Worm (Caenorhabditis elegans): Measurements from ENCODE around the gene grl-21.
A peak's percentile ranks its signal among the peaks of the same experiment; 100 is the strongest.

Gene grl-21

DNA sequence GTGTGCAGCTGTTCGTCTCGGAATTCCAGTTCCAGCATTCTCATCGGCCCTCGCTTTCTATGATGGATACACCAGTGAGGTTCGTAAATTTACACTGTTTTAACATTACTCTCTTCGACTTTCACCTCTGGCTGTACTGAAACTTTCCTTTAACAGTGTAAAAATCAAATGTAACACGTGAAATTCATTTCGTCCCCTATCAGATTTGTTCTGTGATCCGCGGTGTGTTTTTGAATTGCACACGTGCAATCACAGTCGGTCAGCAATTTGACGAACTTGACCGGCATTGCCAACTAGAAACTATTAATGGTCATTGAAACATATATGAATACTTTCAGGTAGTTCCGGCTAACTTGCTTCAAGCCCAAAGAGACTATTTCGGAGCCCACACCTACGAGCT, 39.8 kb downstream of the grl-21 start (continued):
- TF ChIP-seq elt-3 (tag; optimal IDR thresholded peaks at IDR 0.05) (peak in 2 of 6 experiments; percentile 5 to 12), mef-2 (tag; optimal IDR thresholded peaks at IDR 0.05) (no peak), nhr-28 (tag; optimal IDR thresholded peaks at IDR 0.05) (no peak), blmp-1 (tag; optimal IDR thresholded peaks at IDR 0.05) (peak; percentile 65), nhr-19 (GFP tag; conservative IDR thresholded peaks at IDR 0.05) (peak; percentile 24; the same call in 1 of the 2 replicates), jun-1 (tag; optimal IDR thresholded peaks at IDR 0.05) (no peak), unc-30 (tag; optimal IDR thresholded peaks at IDR 0.05) (no peak)

DNA sequence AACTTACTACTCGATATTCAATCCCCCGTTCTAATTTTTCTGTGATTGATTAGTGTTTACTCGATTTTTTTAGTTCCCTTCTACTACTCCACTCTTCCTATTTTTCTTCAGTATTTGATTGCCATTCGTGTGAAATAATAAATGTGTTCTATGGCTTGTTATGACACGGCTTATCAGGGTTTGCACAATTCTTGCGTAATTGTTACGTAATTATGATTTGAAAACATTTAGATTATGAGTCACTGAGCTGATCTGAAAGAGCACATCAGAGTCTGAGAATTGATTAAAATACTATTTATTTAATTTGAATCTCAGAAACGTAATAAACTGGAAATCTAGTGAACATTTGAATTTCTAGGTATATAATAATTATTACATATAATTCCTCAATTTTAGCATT, 40.3 kb downstream of the grl-21 start:
- no peak for TF ChIP-seq sox-4 (tag; optimal IDR thresholded peaks at IDR 0.05)
- TF ChIP-seq blmp-1 (tag; optimal IDR thresholded peaks at IDR 0.05), result no peak
- TF ChIP-seq lin-14 (GFP tag; optimal IDR thresholded peaks at IDR 0.05), result no peak
- TF ChIP-seq hpl-2 (GFP tag; optimal IDR thresholded peaks at IDR 0.05), result no peak
- TF ChIP-seq lin-15B (tag; optimal IDR thresholded peaks at IDR 0.05), result no peak
- TF ChIP-seq unc-86 (tag; optimal IDR thresholded peaks at IDR 0.05), result no peak
- TF ChIP-seq nhr-47 (tag; optimal IDR thresholded peaks at IDR 0.05), result no peak
- TF ChIP-seq F16B12.6 (tag; optimal IDR thresholded peaks at IDR 0.05), result no peak
- TF ChIP-seq unc-98 (GFP tag; IDR thresholded peaks at IDR 0.05), result no peak
- no peak for TF ChIP-seq Y116A8C.19 (tag; optimal IDR thresholded peaks at IDR 0.05; ENCODE audit: borderline replicate concordance)
- no peak for TF ChIP-seq ets-5 (GFP tag; IDR thresholded peaks at IDR 0.05)
- no peak for TF ChIP-seq grh-1 (GFP tag; IDR thresholded peaks at IDR 0.05)
- no peak for TF ChIP-seq tlp-1 (tag; optimal IDR thresholded peaks at IDR 0.05)
- no peak for TF ChIP-seq nhr-84 (tag; optimal IDR thresholded peaks at IDR 0.05)

DNA sequence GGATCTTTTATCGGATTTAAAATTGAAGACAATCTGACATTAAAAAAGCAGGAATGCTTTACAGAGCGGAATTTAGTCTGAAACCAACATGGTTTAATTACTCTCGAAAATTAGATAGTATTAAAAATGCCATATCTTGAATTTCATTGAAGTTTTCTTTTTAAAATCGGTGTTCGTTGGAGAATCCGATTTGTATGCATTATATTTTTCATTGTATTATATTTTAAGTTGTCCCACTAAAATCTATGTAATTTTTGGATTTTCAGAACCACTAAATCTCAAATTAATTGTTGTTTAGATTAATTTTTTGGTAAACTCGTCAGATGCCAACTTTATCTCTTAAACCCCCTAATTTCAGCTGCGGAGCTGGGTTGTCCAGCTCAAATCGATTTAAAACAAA, 41.3 kb downstream of the grl-21 start:
- no peak for TF ChIP-seq mef-2 (tag; optimal IDR thresholded peaks at IDR 0.05)
- TF ChIP-seq aly-2 (tag; optimal IDR thresholded peaks at IDR 0.05), result peak; percentile 17
- peak; percentile 39 for TF ChIP-seq nhr-85 (tag)

DNA sequence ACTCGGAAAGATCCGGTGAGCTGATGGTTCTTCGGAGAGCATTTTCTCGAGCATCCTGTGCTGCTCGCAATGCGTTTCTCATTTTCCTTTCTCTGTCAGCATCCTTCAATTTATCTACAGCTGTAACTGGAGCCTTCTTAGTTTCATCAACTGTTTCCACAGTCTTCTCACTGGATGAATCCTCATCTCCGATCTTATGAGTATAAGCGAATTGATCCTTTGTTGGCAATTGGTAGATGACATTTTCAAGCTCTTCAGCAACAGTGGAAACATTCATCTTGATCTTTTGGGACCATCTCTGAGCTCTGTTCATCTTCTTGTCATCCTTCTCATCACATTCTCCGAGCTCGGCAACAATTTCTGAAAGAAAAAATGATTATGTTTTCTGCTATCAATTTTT, 42.1 kb downstream of the grl-21 start:
- TF ChIP-seq mdl-1 (tag; optimal IDR thresholded peaks at IDR 0.05) (no peak), jun-1 (tag; optimal IDR thresholded peaks at IDR 0.05) (no peak), ztf-11 (tag; optimal IDR thresholded peaks at IDR 0.05) (no peak), ces-1 (GFP tag; optimal IDR thresholded peaks at IDR 0.05) (no peak), nhr-237 (tag; optimal IDR thresholded peaks at IDR 0.05) (no peak), pqm-1 (tag; optimal IDR thresholded peaks at IDR 0.05) (no peak), nhr-47 (tag; optimal IDR thresholded peaks at IDR 0.05) (no peak), swsn-7 (tag; optimal IDR thresholded peaks at IDR 0.05) (no peak)

DNA sequence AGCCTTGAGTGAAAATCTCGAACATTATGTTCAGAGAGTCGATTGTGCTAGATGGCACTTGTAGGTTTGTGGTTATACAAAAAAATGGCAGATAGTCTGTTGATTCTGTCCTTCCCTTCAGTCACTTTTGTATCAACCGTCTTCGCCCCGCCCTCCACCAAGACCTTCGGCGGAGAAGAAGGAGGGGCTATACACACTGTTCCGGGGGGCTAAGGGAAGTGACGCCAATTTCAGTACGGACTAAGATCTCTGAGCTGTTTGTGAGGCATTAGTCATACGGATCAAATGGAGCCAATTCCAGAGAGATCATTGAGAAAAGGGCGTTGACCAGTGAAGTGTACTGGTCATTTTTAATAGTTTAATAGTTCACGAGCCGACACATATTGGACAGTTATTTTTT, 43.3 kb downstream of the grl-21 start, which contains the start of gene swt-3:
Gene swt-3, minus strand, starts transcription at position 101 of the 400 bp plus-strand sequence.
- TF ChIP-seq lin-14 (GFP tag; optimal IDR thresholded peaks at IDR 0.05) (no peak), nhr-11 (tag; optimal IDR thresholded peaks at IDR 0.05) (no peak), nhr-28 (tag; optimal IDR thresholded peaks at IDR 0.05) (no peak), jun-1 (tag; optimal IDR thresholded peaks at IDR 0.05) (no peak), efl-3 (GFP tag; optimal IDR thresholded peaks at IDR 0.05) (no peak)

DNA sequence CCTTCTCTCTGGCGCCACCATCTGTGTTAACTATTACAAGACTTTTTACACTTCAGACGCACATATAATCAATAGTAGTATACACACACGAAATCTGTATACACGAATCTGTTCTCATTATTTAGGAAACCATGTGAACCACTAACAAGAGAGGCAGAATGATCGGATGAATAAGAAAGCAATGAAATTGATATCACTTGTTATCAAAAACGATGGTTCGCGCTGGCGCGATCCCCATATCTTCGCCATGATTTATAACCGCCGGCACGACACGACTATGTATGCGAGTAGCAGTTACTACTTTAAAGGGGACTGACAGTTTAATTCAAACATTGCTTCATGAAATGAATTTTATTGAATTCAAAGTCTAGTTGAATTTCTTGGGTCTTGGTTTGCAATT, 44.1 kb downstream of the grl-21 start:
- TF ChIP-seq C16A3.4 (tag; optimal IDR thresholded peaks at IDR 0.05) (no peak), dpl-1 (GFP tag; optimal IDR thresholded peaks at IDR 0.05) (no peak), isw-1 (GFP tag; IDR thresholded peaks at IDR 0.05) (no peak), aly-2 (tag; optimal IDR thresholded peaks at IDR 0.05) (no peak), blmp-1 (tag; optimal IDR thresholded peaks at IDR 0.05) (peak; percentile 74), lin-13 (GFP tag; optimal IDR thresholded peaks at IDR 0.05) (no peak), lin-35 (GFP tag; optimal IDR thresholded peaks at IDR 0.05) (no peak), C04F5.9 (tag; optimal IDR thresholded peaks at IDR 0.05) (no peak), tlp-1 (tag; optimal IDR thresholded peaks at IDR 0.05) (no peak), snpc-4 (tag; optimal IDR thresholded peaks at IDR 0.05) (no peak), sox-4 (tag; optimal IDR thresholded peaks at IDR 0.05) (no peak), nhr-20 (tag; optimal IDR thresholded peaks at IDR 0.05) (peak; percentile 4), lin-14 (GFP tag; optimal IDR thresholded peaks at IDR 0.05) (peak; percentile 8), snu-23 (GFP tag; optimal IDR thresholded peaks at IDR 0.05) (peak; percentile 18), irx-1 (tag; optimal IDR thresholded peaks at IDR 0.05) (no peak), efl-1 (optimal IDR thresholded peaks at IDR 0.05) (no peak), efl-1 (GFP tag; optimal IDR thresholded peaks at IDR 0.05 in 1 of 2) (peak in 1 of 2 experiments; percentile 2), nhr-28 (tag; optimal IDR thresholded peaks at IDR 0.05) (no peak), sup-37 (GFP tag; optimal IDR thresholded peaks at IDR 0.05) (no peak), dsc-1 (tag; optimal IDR thresholded peaks at IDR 0.05) (no peak), ztf-11 (tag; optimal IDR thresholded peaks at IDR 0.05) (no peak), ama-1 (optimal IDR thresholded peaks at IDR 0.05) (no peak)

All from whole organism, L1 larva.